Worm (Caenorhabditis elegans) whole organism, late embryonic: ENCODE measurements around the gene F36H5.17.

ENCODE experiments used
- C08G9.2 ChIP-seq: sonication (generic microtip); optimal IDR thresholded peaks from 2 replicates; lab custom pipeline; 2016; ENCODE audit warnings: mild to moderate bottlenecking, missing genetic modification characterization, moderate library complexity, missing compliant biosample characterization
- C38D4.7 ChIP-seq: fragments of 200-800 bp; sonication (Bioruptor generic); optimal IDR thresholded peaks from 2 replicates; lab custom pipeline; 2018; ENCODE audit warnings: mild to moderate bottlenecking, missing genetic modification characterization, moderate library complexity, missing compliant biosample characterization
- K02D7.2 ChIP-seq: sonication (generic microtip); optimal IDR thresholded peaks from 2 replicates; lab custom pipeline; 2017; ENCODE audit warnings: mild to moderate bottlenecking, missing genetic modification characterization, missing compliant biosample characterization
- K09A11.1 ChIP-seq: sonication (generic microtip); optimal IDR thresholded peaks from 2 replicates; lab custom pipeline; 2017; ENCODE audit warnings: antibody characterized with exemption, mild to moderate bottlenecking, missing genetic modification characterization, missing compliant biosample characterization; ENCODE audit not compliant: insufficient read depth
- ahr-1 ChIP-seq: sonication (generic microtip); optimal IDR thresholded peaks from 2 replicates; lab custom pipeline; 2016; ENCODE audit warnings: missing genetic modification characterization, missing compliant biosample characterization
- ceh-18 ChIP-seq: sonication (generic microtip); optimal IDR thresholded peaks from 2 replicates; lab custom pipeline; 2016; ENCODE audit warnings: missing genetic modification characterization, missing compliant biosample characterization
- ceh-19 ChIP-seq: fragments of 200-800 bp; sonication (Bioruptor generic); optimal IDR thresholded peaks from 2 replicates; lab custom pipeline; 2018; ENCODE audit warnings: mild to moderate bottlenecking, missing genetic modification characterization, missing compliant biosample characterization
- ceh-2 ChIP-seq: sonication (generic microtip); optimal IDR thresholded peaks from 2 replicates; lab custom pipeline; 2016; ENCODE audit warnings: missing genotype, missing genetic modification characterization, missing compliant biosample characterization
- ceh-22 ChIP-seq: sonication (generic microtip); optimal IDR thresholded peaks from 2 replicates; lab custom pipeline; 2017; ENCODE audit warnings: missing biosample characterization, missing genetic modification characterization
- ceh-30 ChIP-seq: fragments of 150-350 bp; optimal IDR thresholded peaks from 2 replicates; lab custom pipeline; 2014; ENCODE audit warnings: missing biosample characterization, missing genetic modification characterization
- ceh-31 ChIP-seq: sonication (generic microtip); optimal IDR thresholded peaks from 2 replicates; lab custom pipeline; 2016; ENCODE audit warnings: missing genetic modification characterization, missing compliant biosample characterization
- ceh-34 ChIP-seq: sonication (generic microtip); optimal IDR thresholded peaks from 2 replicates; lab custom pipeline; 2016; ENCODE audit warnings: mild to moderate bottlenecking, missing genetic modification characterization, missing compliant biosample characterization
- ceh-45 ChIP-seq: fragments of 200-800 bp; sonication (Bioruptor generic); IDR thresholded peaks from 2 replicates; pipeline ENCODE4 v1.3.6; 2022; ENCODE audit warnings: missing genetic modification reagents, missing genetic modification characterization, missing compliant biosample characterization
- ceh-48 ChIP-seq: sonication (generic microtip); optimal IDR thresholded peaks from 2 replicates; lab custom pipeline; 2016; ENCODE audit warnings: missing genetic modification characterization, inconsistent platforms, missing compliant biosample characterization
- ceh-6 ChIP-seq: fragments of 200-800 bp; sonication (Bioruptor generic); optimal IDR thresholded peaks from 2 replicates; lab custom pipeline; 2018; ENCODE audit warnings: mild to moderate bottlenecking, missing genetic modification characterization, missing compliant biosample characterization
- ceh-9 ChIP-seq: sonication (generic microtip); optimal IDR thresholded peaks from 2 replicates; lab custom pipeline; 2016; ENCODE audit warnings: mild to moderate bottlenecking, missing genetic modification characterization, inconsistent platforms, missing compliant biosample characterization
- che-1 ChIP-seq: sonication (generic microtip); optimal IDR thresholded peaks from 2 replicates; lab custom pipeline; 2016; ENCODE audit warnings: mild to moderate bottlenecking, missing genetic modification characterization, missing compliant biosample characterization
- dve-1 ChIP-seq: sonication (generic microtip); optimal IDR thresholded peaks from 2 replicates; lab custom pipeline; 2017; ENCODE audit warnings: antibody characterized with exemption, mild to moderate bottlenecking, missing genetic modification characterization, missing compliant biosample characterization
- eyg-1 ChIP-seq: sonication (generic microtip); optimal IDR thresholded peaks from 2 replicates; lab custom pipeline; 2016; ENCODE audit warnings: missing genotype, missing genetic modification characterization, missing compliant biosample characterization
- gmeb-2 ChIP-seq: sonication (generic microtip); optimal IDR thresholded peaks from 2 replicates; lab custom pipeline; 2016; ENCODE audit warnings: missing genetic modification characterization, inconsistent platforms, missing compliant biosample characterization
- hlh-13 ChIP-seq: fragments of 200-800 bp; sonication (Bioruptor generic); optimal IDR thresholded peaks from 2 replicates; lab custom pipeline; 2018; ENCODE audit warnings: mild to moderate bottlenecking, missing genetic modification characterization, missing compliant biosample characterization
- hlh-30 ChIP-seq: sonication (generic microtip); optimal IDR thresholded peaks from 2 replicates; lab custom pipeline; 2017; ENCODE audit warnings: antibody characterized with exemption, missing genetic modification characterization, missing compliant biosample characterization; ENCODE audit not compliant: insufficient read depth
- hlh-6 ChIP-seq: sonication (generic microtip); optimal IDR thresholded peaks from 2 replicates; lab custom pipeline; 2016; ENCODE audit warnings: missing genotype, missing genetic modification characterization, missing compliant biosample characterization
- hlh-8 ChIP-seq: sonication (generic microtip); optimal IDR thresholded peaks from 2 replicates; lab custom pipeline; 2016; ENCODE audit warnings: missing genotype, missing genetic modification characterization, missing compliant biosample characterization
- lim-6 ChIP-seq: sonication (generic microtip); optimal IDR thresholded peaks from 2 replicates; lab custom pipeline; 2016; ENCODE audit warnings: missing genetic modification characterization, missing compliant biosample characterization
- lin-11 ChIP-seq: fragments of 200-800 bp; sonication (Bioruptor generic); optimal IDR thresholded peaks from 2 replicates; lab custom pipeline; 2018; ENCODE audit warnings: mild to moderate bottlenecking, missing genetic modification characterization, missing compliant biosample characterization
- nfya-1 ChIP-seq: sonication (generic microtip); optimal IDR thresholded peaks from 2 replicates; lab custom pipeline; 2017; ENCODE audit warnings: missing genetic modification characterization, mild to moderate bottlenecking, missing compliant biosample characterization, antibody characterized with exemption, moderate library complexity
- nhr-11 ChIP-seq: fragments of 150-350 bp; optimal IDR thresholded peaks from 2 replicates; lab custom pipeline; 2014; ENCODE audit warnings: missing biosample characterization, missing genetic modification characterization
- nhr-232 ChIP-seq: sonication (generic microtip); optimal IDR thresholded peaks from 2 replicates; lab custom pipeline; 2016; ENCODE audit warnings: missing genetic modification characterization, missing compliant biosample characterization
- npax-4 ChIP-seq: sonication (generic microtip); optimal IDR thresholded peaks from 2 replicates; lab custom pipeline; 2016; ENCODE audit warnings: missing genetic modification characterization, missing compliant biosample characterization
- pat-9 ChIP-seq: fragments of 200-800 bp; sonication (Bioruptor generic); optimal IDR thresholded peaks from 2 replicates; lab custom pipeline; 2018; ENCODE audit warnings: mild to moderate bottlenecking, missing genetic modification characterization, moderate library complexity, missing compliant biosample characterization
- pax-1 ChIP-seq: fragments of 150-350 bp; optimal IDR thresholded peaks from 2 replicates; lab custom pipeline; 2014; ENCODE audit warnings: missing biosample characterization, missing genetic modification characterization
- pha-4 ChIP-seq: fragments of 150-350 bp; optimal IDR thresholded peaks from 2 replicates; lab custom pipeline; 2018; ENCODE audit warnings: missing biosample characterization, missing genetic modification reagents, missing genetic modification characterization
- pros-1 ChIP-seq: fragments of 150-350 bp; optimal IDR thresholded peaks from 2 replicates; lab custom pipeline; 2014; ENCODE audit warnings: missing biosample characterization, missing genetic modification reagents, missing genetic modification characterization
- sdc-2 ChIP-seq: sonication (generic microtip); optimal IDR thresholded peaks from 2 replicates; lab custom pipeline; 2016; ENCODE audit warnings: missing genotype, missing genetic modification characterization, missing compliant biosample characterization
- sox-2 ChIP-seq: fragments of 200-800 bp; sonication (Bioruptor generic); IDR thresholded peaks from 2 replicates; pipeline ENCODE4 v1.3.6; 2022; ENCODE audit warnings: missing genetic modification reagents, missing genetic modification characterization, missing compliant biosample characterization
- syd-9 ChIP-seq: sonication (generic microtip); optimal IDR thresholded peaks from 2 replicates; lab custom pipeline; 2016; ENCODE audit warnings: mild to moderate bottlenecking, missing genetic modification characterization, moderate library complexity, missing compliant biosample characterization
- tbx-2 ChIP-seq: sonication (generic microtip); optimal IDR thresholded peaks from 2 replicates; lab custom pipeline; 2016; ENCODE audit warnings: missing genetic modification characterization, missing compliant biosample characterization
- ttx-3 ChIP-seq: sonication (generic microtip); optimal IDR thresholded peaks from 2 replicates; lab custom pipeline; 2016; ENCODE audit warnings: missing genetic modification reagents, missing genetic modification characterization, missing compliant biosample characterization
- unc-42 ChIP-seq: sonication (generic microtip); optimal IDR thresholded peaks from 2 replicates; lab custom pipeline; 2016; ENCODE audit warnings: missing genotype, missing genetic modification characterization, missing compliant biosample characterization
- ztf-16 ChIP-seq: sonication (generic microtip); optimal IDR thresholded peaks from 2 replicates; lab custom pipeline; 2017; ENCODE audit warnings: missing genetic modification characterization, missing compliant biosample characterization

F36H5.17 gene

ce11 chrII:1719153-1719552 is 36.8 kb downstream of the F36H5.17 start, which contains the start of gene fbxb-48:
fbxb-48 (minus strand) TSS chrII:1719253.
- no peak for TF ChIP-seq lin-11 (tag; lab: Kevin White, UChicago)
- TF ChIP-seq gmeb-2 (tag; lab: Kevin White, UChicago) = no peak
- TF ChIP-seq ztf-16 = no peak
- no peak for TF ChIP-seq npax-4 (tag; lab: Kevin White, UChicago)
- TF ChIP-seq nfya-1 (tag; lab: Kevin White, UChicago) = no peak
- no peak for TF ChIP-seq nhr-11
- no peak for TF ChIP-seq unc-42 (tag; lab: Kevin White, UChicago)
- TF ChIP-seq dve-1 (tag; lab: Kevin White, UChicago) = no peak
- no peak for TF ChIP-seq K09A11.1

- TF ChIP-seq ceh-31 (no peak), ceh-9 (tag; lab: Kevin White, UChicago) (no peak), pros-1 (tag; lab: Kevin White, UChicago) (no peak), ceh-22 (tag; lab: Kevin White, UChicago) (no peak), ceh-34 (tag; lab: Kevin White, UChicago) (no peak), C38D4.7 (GFP tag; lab: Kevin White, UChicago) (no peak), C08G9.2 (tag; lab: Kevin White, UChicago) (no peak), nhr-11 (no peak), hlh-8 (tag; lab: Kevin White, UChicago) (no peak), ceh-45 (no peak), K02D7.2 (no peak), ceh-30 (no peak), syd-9 (tag; lab: Kevin White, UChicago) (no peak)
- TF ChIP-seq, all 69 proteins: peak for 0
Observed at ce11 chrII:1714772-1715353, 41.1 kb downstream of the F36H5.17 start, which contains the start of gene btb-6. btb-6 (plus strand) TSS chrII:1715303.

ce11 chrII:1712938-1713337 is 43.0 kb downstream of the F36H5.17 start, which contains the start of gene btb-7:
btb-7 (plus strand) TSS chrII:1713238.
- TF ChIP-seq pat-9 (tag; lab: Kevin White, UChicago) (no peak), ceh-2 (tag; lab: Kevin White, UChicago) (no peak), ceh-18 (no peak), pax-1 (tag; lab: Kevin White, UChicago) (no peak), ahr-1 (no peak), C08G9.2 (tag; lab: Kevin White, UChicago) (no peak), lin-11 (tag; lab: Kevin White, UChicago) (no peak), sox-2 (GFP tag; lab: Robert Waterston, UW) (no peak), pha-4 (tag; lab: Kevin White, UChicago) (no peak), che-1 (tag; lab: Kevin White, UChicago) (no peak), ceh-22 (tag; lab: Kevin White, UChicago) (no peak)

ce11 chrII:1709959-1710358 is 46.0 kb downstream of the F36H5.17 start, which contains the start of gene fbxa-184:
fbxa-184 (plus strand) TSS chrII:1710259.
- no peak for TF ChIP-seq ceh-48 (tag; lab: Kevin White, UChicago)
- TF ChIP-seq hlh-30 (tag; lab: Kevin White, UChicago) = no peak
- no peak for TF ChIP-seq nhr-232
- TF ChIP-seq C08G9.2 (tag; lab: Kevin White, UChicago) = no peak
- TF ChIP-seq lim-6 (tag; lab: Kevin White, UChicago) = no peak
- TF ChIP-seq nfya-1 (tag; lab: Kevin White, UChicago) = no peak
- TF ChIP-seq, all 69 proteins: peak for 0

- TF ChIP-seq ttx-3 (tag; lab: Kevin White, UChicago) (no peak), sdc-2 (tag; lab: Kevin White, UChicago) (no peak), tbx-2 (tag; lab: Kevin White, UChicago) (no peak), hlh-30 (tag; lab: Kevin White, UChicago) (no peak), hlh-6 (tag; lab: Kevin White, UChicago) (no peak), sox-2 (GFP tag; lab: Robert Waterston, UW) (no peak), pat-9 (tag; lab: Kevin White, UChicago) (no peak), ceh-19 (GFP tag; lab: Kevin White, UChicago) (no peak), hlh-13 (no peak), ceh-6 (GFP tag; lab: Kevin White, UChicago) (no peak), eyg-1 (no peak), ceh-2 (tag; lab: Kevin White, UChicago) (no peak), nfya-1 (tag; lab: Kevin White, UChicago) (no peak), npax-4 (tag; lab: Kevin White, UChicago) (no peak), ztf-16 (no peak), pha-4 (tag; lab: Kevin White, UChicago) (no peak), lin-11 (tag; lab: Kevin White, UChicago) (no peak)
Observed at ce11 chrII:1706385-1706784, 49.6 kb downstream of the F36H5.17 start, which contains the start of gene sdz-18. sdz-18 (minus strand) TSS chrII:1706485.
